Worm (Caenorhabditis elegans): ENCODE results near the gene mmad-1.
"Not testable (repeated sequence)": the region's sequence is repeated elsewhere in the genome, so short reads cannot be mapped to it uniquely, and the experiment has no call there.

mmad-1 gene

DNA sequence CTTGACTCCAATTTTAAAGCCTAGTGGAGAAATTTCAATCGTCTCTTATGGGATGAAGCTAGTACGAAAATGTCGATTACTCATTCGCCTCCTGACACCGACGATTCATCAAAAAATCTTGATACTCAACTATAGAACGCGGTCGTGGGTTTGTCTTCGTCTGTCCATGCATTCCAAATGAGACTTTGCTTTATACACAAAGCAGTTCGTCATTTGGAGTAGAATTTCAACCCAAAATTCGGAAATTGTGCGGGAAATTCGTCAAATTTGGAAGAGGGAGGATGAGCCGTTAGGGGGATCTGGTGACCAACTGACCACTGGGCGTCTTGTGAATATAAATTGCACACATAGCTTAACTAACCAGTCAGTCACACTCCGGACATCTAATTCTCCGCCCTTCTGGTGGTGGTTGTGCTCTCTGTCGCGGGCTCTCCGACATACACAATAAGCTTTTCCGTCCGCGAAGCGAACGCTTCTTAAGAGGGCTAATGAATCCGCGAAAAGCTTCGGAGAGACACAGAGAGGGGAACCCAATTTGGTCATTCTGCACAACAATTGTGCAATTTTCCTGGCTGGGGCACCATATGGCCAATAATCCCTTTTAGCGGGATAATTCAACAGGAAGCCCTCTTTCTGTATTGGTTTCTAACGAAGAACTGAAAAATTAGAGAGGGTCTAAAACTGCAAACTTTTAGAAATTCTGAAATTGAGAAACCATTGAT is 23.5 kb downstream of the mmad-1 start:
- TF ChIP-seq dao-5 (tag; optimal IDR thresholded peaks at IDR 0.05) (no peak), him-1 (tag; optimal IDR thresholded peaks at IDR 0.05) (no peak), W03F9.2 (tag; optimal IDR thresholded peaks at IDR 0.05) (no peak)

DNA sequence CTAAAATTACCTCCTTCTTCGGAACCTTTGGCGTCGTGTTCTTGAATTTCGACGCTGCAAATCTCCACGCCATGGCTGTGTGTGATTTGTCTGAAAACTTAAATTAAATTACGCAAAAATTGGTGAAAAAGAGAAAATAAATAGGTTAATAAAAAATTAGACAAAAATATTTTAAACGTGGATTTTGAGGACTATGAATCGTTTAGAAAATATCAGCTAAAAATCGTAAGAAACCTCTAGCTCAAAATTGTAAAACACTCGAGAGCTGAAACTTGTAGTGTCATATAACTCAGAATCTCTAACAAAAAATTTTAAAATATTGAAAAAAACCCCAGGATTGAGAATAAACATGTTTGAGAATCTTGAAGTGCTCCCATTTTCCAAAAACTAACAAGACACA is 24.8 kb downstream of the mmad-1 start, which contains the start of gene pod-1:
TSS of gene pod-1 (minus strand) at position 101 of the 400 bp plus-strand sequence.
- TF ChIP-seq him-1 (tag; optimal IDR thresholded peaks at IDR 0.05) (no peak), W03F9.2 (tag; optimal IDR thresholded peaks at IDR 0.05) (no peak), dao-5 (tag; optimal IDR thresholded peaks at IDR 0.05) (no peak)

DNA sequence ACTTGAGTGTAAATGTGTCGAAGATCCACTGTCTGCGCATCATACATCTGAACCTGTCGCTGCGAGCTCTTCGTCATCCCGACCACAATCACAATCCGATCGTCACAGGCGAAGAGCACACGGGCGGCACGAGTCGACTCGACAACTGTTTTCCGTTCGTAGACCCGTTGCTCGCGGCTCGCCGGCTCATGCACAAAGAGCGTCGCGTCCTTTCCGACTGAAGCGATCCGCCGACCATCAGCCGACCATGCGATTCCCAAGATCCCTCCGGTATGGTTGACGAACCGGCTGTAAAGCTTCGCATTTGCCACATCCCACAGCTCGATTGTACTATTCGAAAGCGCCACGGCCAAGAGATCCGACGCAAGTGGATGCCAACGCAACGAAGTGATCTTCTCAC is 30.4 kb downstream of the mmad-1 start:
- TF ChIP-seq dao-5 (tag; optimal IDR thresholded peaks at IDR 0.05) = no peak
- no peak for TF ChIP-seq W03F9.2 (tag; optimal IDR thresholded peaks at IDR 0.05)
- no peak for TF ChIP-seq him-1 (tag; optimal IDR thresholded peaks at IDR 0.05)

ce11 chrIII:13514470-13514869 is 34.3 kb downstream of the mmad-1 start, which contains the start of gene mlh-1:
Gene mlh-1 (minus strand): TSS chrIII:13514570.
- TF ChIP-seq him-1 (tag; optimal IDR thresholded peaks at IDR 0.05) (no peak), W03F9.2 (tag; optimal IDR thresholded peaks at IDR 0.05) (no peak), dao-5 (tag; optimal IDR thresholded peaks at IDR 0.05) (no peak)

ce11 chrIII:13510753-13511152 is 38.1 kb downstream of the mmad-1 start:
- TF ChIP-seq dao-5 (tag; optimal IDR thresholded peaks at IDR 0.05) (no peak), W03F9.2 (tag; optimal IDR thresholded peaks at IDR 0.05) (no peak), him-1 (tag; optimal IDR thresholded peaks at IDR 0.05) (no peak)

- TF ChIP-seq W03F9.2 (tag; optimal IDR thresholded peaks at IDR 0.05) (no peak), him-1 (tag; optimal IDR thresholded peaks at IDR 0.05) (no peak), dao-5 (tag; optimal IDR thresholded peaks at IDR 0.05) (no peak)
These were observed 43.1 kb downstream of the mmad-1 start, which contains the start of gene T28A8.3 for ce11 chrIII:13505718-13506117. Gene T28A8.3 (plus strand): TSS chrIII:13506018.

- TF ChIP-seq W03F9.2 (tag; optimal IDR thresholded peaks at IDR 0.05) (no peak), dao-5 (tag; optimal IDR thresholded peaks at IDR 0.05) (no peak), him-1 (tag; optimal IDR thresholded peaks at IDR 0.05) (no peak)
These were observed 45.4 kb downstream of the mmad-1 start, which contains the start of gene T28A8.4 for ce11 chrIII:13503379-13503778. Gene T28A8.4 (plus strand): TSS chrIII:13503679.

ce11 chrIII:13502513-13502912 is 46.3 kb downstream of the mmad-1 start, which contains the start of gene T28A8.8:
Gene T28A8.8 (plus strand): TSS chrIII:13502813.
- TF ChIP-seq him-1 (tag; optimal IDR thresholded peaks at IDR 0.05) (no peak), W03F9.2 (tag; optimal IDR thresholded peaks at IDR 0.05) (no peak), dao-5 (tag; optimal IDR thresholded peaks at IDR 0.05) (no peak)

- TF ChIP-seq W03F9.2 (tag; optimal IDR thresholded peaks at IDR 0.05) (no peak), dao-5 (tag; optimal IDR thresholded peaks at IDR 0.05) (no peak), him-1 (tag; optimal IDR thresholded peaks at IDR 0.05) (no peak)
These were observed 47.2 kb downstream of the mmad-1 start, which contains the start of gene T28A8.5 for ce11 chrIII:13501599-13501998. Gene T28A8.5 (plus strand): TSS chrIII:13501630.

ce11 chrIII:13498899-13499298 is 49.9 kb downstream of the mmad-1 start, which contains the start of gene T28A8.6:
Gene T28A8.6 (plus strand): TSS chrIII:13499199.
- not testable (repeated sequence) for TF ChIP-seq dao-5, him-1, W03F9.2 (tag; optimal IDR thresholded peaks at IDR 0.05)
